Worm (Caenorhabditis elegans) whole organism, late embryonic: ENCODE data around the gene lbp-1.

Experiments used
- elt-2 ChIP-seq: sonication (generic microtip); optimal IDR thresholded peaks from 2 replicates; lab custom pipeline; 2016; ENCODE audit warnings: missing genetic modification reagents, missing genetic modification characterization, missing compliant biosample characterization
- pha-4 ChIP-seq: fragments of 150-350 bp; optimal IDR thresholded peaks from 2 replicates; lab custom pipeline; 2018; ENCODE audit warnings: missing biosample characterization, missing genetic modification reagents, missing genetic modification characterization
- ztf-16 ChIP-seq: sonication (generic microtip); optimal IDR thresholded peaks from 2 replicates; lab custom pipeline; 2017; ENCODE audit warnings: missing genetic modification characterization, missing compliant biosample characterization

- TF ChIP-seq pha-4 (tag; lab: Kevin White, UChicago) = no peak
- no peak for TF ChIP-seq ztf-16 (tag; lab: Kevin White, UChicago)
- TF ChIP-seq elt-2 (tag; lab: Kevin White, UChicago) = no peak
These were observed 26.5 kb downstream of the lbp-1 start for ce11 chrX:3285448-3285847.
